Worm (Caenorhabditis elegans) whole organism, young adult: ENCODE measurements around the gene mrpl-21.

Source experiments
- B0261.1 ChIP-seq: sonication (generic microtip); optimal IDR thresholded peaks from 2 replicates; lab custom pipeline; 2016; ENCODE audit warnings: mild to moderate bottlenecking, missing genetic modification characterization, moderate library complexity, missing compliant biosample characterization
- B0336.3 ChIP-seq: fragments of 200-800 bp; sonication (Bioruptor generic); IDR thresholded peaks from 2 replicates; pipeline ENCODE4 v1.3.6; 2022; ENCODE audit warnings: missing genetic modification characterization, missing compliant biosample characterization
- C06A6.2 ChIP-seq: fragments of 200-800 bp; sonication (Bioruptor generic); conservative IDR thresholded peaks from 2 replicates; pipeline ENCODE4 v1.3.6; 2022; ENCODE audit warnings: missing genetic modification characterization, missing compliant biosample characterization
- F22D6.2 ChIP-seq: sonication (generic microtip); optimal IDR thresholded peaks from 2 replicates; lab custom pipeline; 2016; ENCODE audit warnings: mild to moderate bottlenecking, missing genetic modification characterization, missing compliant biosample characterization
- F49E8.2 ChIP-seq: sonication (generic microtip); optimal IDR thresholded peaks from 3 replicates; lab custom pipeline; 2017; ENCODE audit warnings: missing genetic modification characterization, mild to moderate bottlenecking, missing compliant biosample characterization, antibody characterized with exemption, moderate library complexity; ENCODE audit not compliant: insufficient read depth
- ama-1 ChIP-seq, 3 experiments: fragments of 150-350 bp in 1 of 3; sonication (generic microtip) in 2 of 3; optimal IDR thresholded peaks; 2 replicates each; lab custom pipeline; 2014 to 2018; ENCODE audit warnings: missing biosample characterization in 2 of 3, missing genetic modification characterization in 2 of 3, missing genetic modification reagents in 2 of 3
- attf-6 ChIP-seq: fragments of 200-800 bp; sonication (Bioruptor generic); IDR thresholded peaks from 2 replicates; pipeline ENCODE4 v1.3.6; 2022; ENCODE audit warnings: missing genetic modification reagents, missing genetic modification characterization, missing compliant biosample characterization
- cebp-1 ChIP-seq, 2 experiments: fragments of 200-800 bp in 1 of 2; sonication (Bioruptor generic) in 1 of 2; sonication (generic microtip) in 1 of 2; IDR thresholded peaks in 1 of 2; optimal IDR thresholded peaks in 1 of 2; 2 replicates each; pipeline versions ENCODE4 v1.3.6 to Lab custom; 2017 to 2022; ENCODE audit warnings: missing compliant biosample characterization in 2 of 2, missing genetic modification characterization in 2 of 2, mild to moderate bottlenecking in 1 of 2, missing genetic modification reagents in 1 of 2, moderate library complexity in 1 of 2
- ceh-27 ChIP-seq: fragments of 200-800 bp; sonication (Bioruptor generic); optimal IDR thresholded peaks from 2 replicates; lab custom pipeline; 2018; ENCODE audit warnings: mild to moderate bottlenecking, missing genetic modification characterization, moderate library complexity, missing compliant biosample characterization
- ceh-91 ChIP-seq: fragments of 200-800 bp; sonication (Bioruptor generic); IDR thresholded peaks from 2 replicates; pipeline ENCODE4 v1.3.6; 2022; ENCODE audit warnings: missing genetic modification reagents, missing genetic modification characterization, missing compliant biosample characterization
- die-1 ChIP-seq: sonication (generic microtip); optimal IDR thresholded peaks from 2 replicates; lab custom pipeline; 2016; ENCODE audit warnings: missing genotype, mild to moderate bottlenecking, missing genetic modification characterization, missing compliant biosample characterization
- dox-1 ChIP-seq: fragments of 200-800 bp; sonication (Bioruptor generic); IDR thresholded peaks from 2 replicates; pipeline ENCODE4 v1.3.6; 2022; ENCODE audit warnings: missing genetic modification reagents, missing genetic modification characterization, missing compliant biosample characterization
- dpff-1 ChIP-seq: sonication (generic microtip); optimal IDR thresholded peaks from 2 replicates; lab custom pipeline; 2017; ENCODE audit warnings: mild to moderate bottlenecking, missing genetic modification characterization, missing compliant biosample characterization
- egl-18 ChIP-seq: fragments of 200-800 bp; sonication (Bioruptor generic); IDR thresholded peaks from 2 replicates; pipeline ENCODE4 v1.3.6; 2022; ENCODE audit warnings: missing genetic modification reagents, missing genetic modification characterization, missing compliant biosample characterization
- egl-44 ChIP-seq: fragments of 200-800 bp; sonication (Bioruptor generic); IDR thresholded peaks from 2 replicates; pipeline ENCODE4 v1.3.6; 2022; ENCODE audit warnings: missing genetic modification reagents, missing genetic modification characterization, missing compliant biosample characterization
- egrh-3 ChIP-seq: fragments of 200-800 bp; sonication (Bioruptor generic); IDR thresholded peaks from 2 replicates; pipeline ENCODE4 v1.3.6; 2022; ENCODE audit warnings: missing genetic modification reagents, missing genetic modification characterization, missing compliant biosample characterization
- ekl-4 ChIP-seq: fragments of 200-800 bp; sonication (Bioruptor generic); IDR thresholded peaks from 2 replicates; pipeline ENCODE4 v1.3.6; 2022; ENCODE audit warnings: missing genetic modification reagents, missing genetic modification characterization, missing compliant biosample characterization
- hsf-1 ChIP-seq: fragments of 200-800 bp; sonication (Bioruptor generic); IDR thresholded peaks from 2 replicates; pipeline ENCODE4 v1.3.6; 2022; ENCODE audit warnings: missing genetic modification reagents, missing genetic modification characterization, missing compliant biosample characterization
- lag-1 ChIP-seq: fragments of 200-800 bp; sonication (Bioruptor generic); IDR thresholded peaks from 2 replicates; pipeline ENCODE4 v1.3.6; 2022; ENCODE audit warnings: missing genetic modification reagents, missing genetic modification characterization, missing compliant biosample characterization
- lir-1 ChIP-seq: fragments of 200-800 bp; sonication (Bioruptor generic); conservative IDR thresholded peaks from 2 replicates; pipeline ENCODE4 v1.3.6; 2022; ENCODE audit warnings: missing genetic modification reagents, missing genetic modification characterization, missing compliant biosample characterization
- madf-10 ChIP-seq: sonication (generic microtip); optimal IDR thresholded peaks from 2 replicates; lab custom pipeline; 2016; ENCODE audit warnings: mild to moderate bottlenecking, missing genetic modification characterization, missing compliant biosample characterization
- madf-6 ChIP-seq: fragments of 200-800 bp; sonication (Bioruptor generic); IDR thresholded peaks from 2 replicates; pipeline ENCODE4 v1.3.6; 2022; ENCODE audit warnings: missing genetic modification reagents, missing genetic modification characterization, missing compliant biosample characterization
- madf-8 ChIP-seq: fragments of 200-800 bp; sonication (Bioruptor generic); conservative IDR thresholded peaks from 2 replicates; pipeline ENCODE4 v1.3.6; 2022; ENCODE audit warnings: missing genetic modification reagents, missing genetic modification characterization, missing compliant biosample characterization
- mel-28 ChIP-seq: sonication (generic microtip); optimal IDR thresholded peaks from 2 replicates; lab custom pipeline; 2016; ENCODE audit warnings: borderline replicate concordance, mild to moderate bottlenecking, missing genetic modification characterization, missing compliant biosample characterization
- nfyb-1 ChIP-seq: fragments of 200-800 bp; sonication (Bioruptor generic); IDR thresholded peaks from 2 replicates; pipeline ENCODE4 v1.3.6; 2022; ENCODE audit warnings: missing genetic modification reagents, missing genetic modification characterization, missing compliant biosample characterization
- nhr-179 ChIP-seq: sonication (generic microtip); optimal IDR thresholded peaks from 2 replicates; lab custom pipeline; 2016; ENCODE audit warnings: mild to moderate bottlenecking, missing genetic modification characterization, missing compliant biosample characterization
- pbrm-1 ChIP-seq: fragments of 200-800 bp; sonication (Bioruptor generic); IDR thresholded peaks from 2 replicates; pipeline ENCODE4 v1.3.6; 2022; ENCODE audit warnings: missing genetic modification reagents, missing genetic modification characterization, missing compliant biosample characterization
- pha-4 ChIP-seq: fragments of 150-350 bp; sonication (generic microtip); optimal IDR thresholded peaks from 2 replicates; lab custom pipeline; 2014; ENCODE audit warnings: missing biosample characterization, missing genetic modification reagents, missing genetic modification characterization
- rcor-1 ChIP-seq: fragments of 200-800 bp; sonication (Bioruptor generic); IDR thresholded peaks from 2 replicates; pipeline ENCODE4 v1.3.6; 2022; ENCODE audit warnings: missing genetic modification reagents, missing genetic modification characterization, missing compliant biosample characterization
- rec-8 ChIP-seq, 2 experiments: sonication (generic microtip); optimal IDR thresholded peaks; 2 replicates each; lab custom pipeline; 2016; ENCODE audit warnings: mild to moderate bottlenecking in 2 of 2, missing genetic modification characterization in 2 of 2, missing genetic modification reagents in 2 of 2, missing genotype in 2 of 2, missing biosample characterization in 1 of 2, missing compliant biosample characterization in 1 of 2, moderate library complexity in 1 of 2
- rpc-1 ChIP-seq, 2 experiments: fragments of 150-350 bp in 1 of 2; sonication (generic microtip) in 1 of 2; optimal IDR thresholded peaks; 2 replicates each; lab custom pipeline; 2014 to 2018; ENCODE audit warnings: missing biosample characterization in 1 of 2, missing genetic modification characterization in 1 of 2, missing genetic modification reagents in 1 of 2, missing genotype in 1 of 2
- sdz-38 ChIP-seq: sonication (generic microtip); optimal IDR thresholded peaks from 2 replicates; lab custom pipeline; 2016; ENCODE audit warnings: missing genotype, missing genetic modification characterization, missing compliant biosample characterization
- sea-2 ChIP-seq: fragments of 200-800 bp; sonication (Bioruptor generic); IDR thresholded peaks from 2 replicates; pipeline ENCODE4 v1.3.6; 2022; ENCODE audit warnings: missing genetic modification characterization, missing compliant biosample characterization
- snpc-1.1 ChIP-seq: sonication (generic microtip); optimal IDR thresholded peaks from 2 replicates; lab custom pipeline; 2017; ENCODE audit warnings: missing genetic modification characterization, mild to moderate bottlenecking, missing compliant biosample characterization, antibody characterized with exemption, moderate library complexity, missing genotype, missing genetic modification reagents; ENCODE audit not compliant: insufficient read depth
- tlf-1 ChIP-seq: fragments of 200-800 bp; sonication (Bioruptor generic); optimal IDR thresholded peaks from 2 replicates; lab custom pipeline; 2018; ENCODE audit warnings: mild to moderate bottlenecking, missing genetic modification characterization, missing compliant biosample characterization
- xnd-1 ChIP-seq: sonication (generic microtip); optimal IDR thresholded peaks from 2 replicates; lab custom pipeline; 2016; ENCODE audit warnings: missing genotype, missing genetic modification reagents, missing genetic modification characterization, missing compliant biosample characterization
- zfh-2 ChIP-seq: fragments of 200-800 bp; sonication (Bioruptor generic); conservative IDR thresholded peaks from 2 replicates; pipeline ENCODE4 v1.3.6; 2022; ENCODE audit warnings: missing genetic modification reagents, missing genetic modification characterization, missing compliant biosample characterization
- ztf-18 ChIP-seq: sonication (generic microtip); optimal IDR thresholded peaks from 2 replicates; lab custom pipeline; 2016; ENCODE audit warnings: missing genotype, mild to moderate bottlenecking, missing genetic modification characterization, missing compliant biosample characterization
- ztf-22 ChIP-seq: fragments of 200-800 bp; sonication (Bioruptor generic); optimal IDR thresholded peaks from 2 replicates; lab custom pipeline; 2018; ENCODE audit warnings: mild to moderate bottlenecking, missing genetic modification characterization, moderate library complexity, missing compliant biosample characterization
- ztf-26 ChIP-seq: sonication (generic microtip); optimal IDR thresholded peaks from 2 replicates; lab custom pipeline; 2017; ENCODE audit warnings: missing genetic modification characterization, missing compliant biosample characterization

Gene mrpl-21

ce11 chrIII:4220864-4221263 lies 22.5 kb downstream of the mrpl-21 start:
- TF ChIP-seq rcor-1 (GFP tag; lab: Robert Waterston, UW) (no peak), rpc-1 (optimal IDR thresholded peaks at IDR 0.05; lab: Kevin White, UChicago) (no peak), rpc-1 (tag; optimal IDR thresholded peaks at IDR 0.05; lab: Kevin White, UChicago) (no peak), ztf-26 (tag; lab: Kevin White, UChicago) (no peak), C06A6.2 (GFP tag; lab: Robert Waterston, UW) (no peak), lag-1 (GFP tag; lab: Robert Waterston, UW) (no peak), sea-2 (GFP tag; lab: Robert Waterston, UW) (no peak), ceh-91 (GFP tag; lab: Robert Waterston, UW) (no peak), F49E8.2 (no peak), madf-8 (GFP tag; lab: Robert Waterston, UW) (no peak), sdz-38 (no peak), madf-6 (GFP tag; lab: Robert Waterston, UW) (no peak), egl-44 (GFP tag; lab: Robert Waterston, UW) (no peak), dpff-1 (tag; lab: Kevin White, UChicago) (no peak)
- TF ChIP-seq, all 124 proteins: peak for 0

- TF ChIP-seq die-1 (tag; lab: Kevin White, UChicago), result no peak
- no peak for TF ChIP-seq zfh-2 (GFP tag; lab: Robert Waterston, UW)
- peak; percentile 94 for TF ChIP-seq nfyb-1 (GFP tag; lab: Robert Waterston, UW)
- TF ChIP-seq lir-1 (GFP tag; lab: Robert Waterston, UW), result no peak
- no peak for TF ChIP-seq egl-18
Observed at ce11 chrIII:4210661-4211060, 32.7 kb downstream of the mrpl-21 start.

ce11 chrIII:4209188-4209587 lies 34.2 kb downstream of the mrpl-21 start, which contains the start of gene phlp-2:
Gene phlp-2 (plus strand): TSS chrIII:4209488.
- 0 out of 2 replicates have a peak, but pooled peaks have one; percentile 19 for TF ChIP-seq nfyb-1 (GFP tag; lab: Robert Waterston, UW)
- no peak for TF ChIP-seq ceh-27 (GFP tag; lab: Kevin White, UChicago)

ce11 chrIII:4208210-4208609 lies 35.2 kb downstream of the mrpl-21 start:
- TF ChIP-seq madf-10 (tag; lab: Kevin White, UChicago) (no peak), xnd-1 (tag; lab: Kevin White, UChicago) (no peak), rec-8 (tag; optimal IDR thresholded peaks at IDR 0.05; lab: Kevin White, UChicago) (no peak), sea-2 (GFP tag; lab: Robert Waterston, UW) (no peak), egrh-3 (GFP tag; lab: Robert Waterston, UW) (no peak), nhr-179 (tag; lab: Kevin White, UChicago) (no peak), attf-6 (GFP tag; lab: Robert Waterston, UW) (0 out of 2 replicates have a peak, but pooled peaks have one; percentile 45), tlf-1 (GFP tag; lab: Kevin White, UChicago) (no peak), ekl-4 (GFP tag; lab: Robert Waterston, UW) (0 out of 2 replicates have a peak, but pooled peaks have one; percentile 19), nfyb-1 (GFP tag; lab: Robert Waterston, UW) (no peak), mel-28 (tag; lab: Kevin White, UChicago) (no peak), ama-1 (optimal IDR thresholded peaks at IDR 0.05; lab: Kevin White, UChicago) (no peak), ama-1 (GFP tag; optimal IDR thresholded peaks at IDR 0.05; lab: Kevin White, UChicago) (peak in 1 of 2 experiments; percentile 22), hsf-1 (0 out of 2 replicates have a peak, but pooled peaks have one; percentile 9), B0336.3 (GFP tag; lab: Robert Waterston, UW) (peak; percentile 65), F22D6.2 (tag; lab: Kevin White, UChicago) (no peak), F49E8.2 (peak; percentile 44), lir-1 (GFP tag; lab: Robert Waterston, UW) (no peak), ceh-27 (GFP tag; lab: Kevin White, UChicago) (no peak), madf-6 (GFP tag; lab: Robert Waterston, UW) (peak; percentile 40; the same call in 1 of the 2 replicates), dox-1 (no peak), pbrm-1 (peak; percentile 54; the same call in 1 of the 2 replicates), B0261.1 (tag; lab: Kevin White, UChicago) (no peak), rpc-1 (optimal IDR thresholded peaks at IDR 0.05; lab: Kevin White, UChicago) (no peak), rpc-1 (tag; optimal IDR thresholded peaks at IDR 0.05; lab: Kevin White, UChicago) (no peak), ztf-22 (no peak), cebp-1 (GFP tag; IDR thresholded peaks at IDR 0.05; lab: Robert Waterston, UW) (no peak), cebp-1 (tag; optimal IDR thresholded peaks at IDR 0.05; lab: Kevin White, UChicago) (peak; percentile 27), ztf-18 (tag; lab: Kevin White, UChicago) (no peak), pha-4 (no peak), snpc-1.1 (no peak)
